Worm (Caenorhabditis elegans) whole organism, L4 larva: Measurements from ENCODE around the gene srd-26.

Experiments used
- F10B5.3 ChIP-seq: sonication (generic microtip); optimal IDR thresholded peaks from 2 replicates; lab custom pipeline; 2016; ENCODE audit warnings: mild to moderate bottlenecking, missing genetic modification characterization, missing compliant biosample characterization
- F49E8.2 ChIP-seq: sonication (generic microtip); optimal IDR thresholded peaks from 2 replicates; lab custom pipeline; 2016; ENCODE audit warnings: missing compliant biosample characterization, mild to moderate bottlenecking, missing genetic modification characterization, borderline replicate concordance
- T26A8.4 ChIP-seq: fragments of 200-800 bp; sonication (Bioruptor generic); IDR thresholded peaks from 2 replicates; pipeline ENCODE4 v1.3.6; 2022; ENCODE audit warnings: missing genetic modification characterization, missing compliant biosample characterization
- ZK337.2 ChIP-seq: fragments of 200-800 bp; sonication (Bioruptor generic); IDR thresholded peaks from 2 replicates; pipeline ENCODE4 v1.3.6; 2022; ENCODE audit warnings: missing genetic modification reagents, missing genetic modification characterization, missing compliant biosample characterization
- ZK546.5 ChIP-seq, 2 experiments: sonication (generic microtip); optimal IDR thresholded peaks; 2 replicates each; lab custom pipeline; 2017; ENCODE audit warnings: missing biosample characterization in 2 of 2, missing genetic modification characterization in 2 of 2
- ama-1 ChIP-seq: fragments of 150-350 bp; optimal IDR thresholded peaks from 2 replicates; lab custom pipeline; 2014; ENCODE audit warnings: inconsistent platforms, mixed read lengths
- arid-1 ChIP-seq: fragments of 200-800 bp; sonication (Bioruptor generic); conservative IDR thresholded peaks from 2 replicates; pipeline ENCODE4 v1.3.6; 2022; ENCODE audit warnings: missing genetic modification reagents, missing genetic modification characterization, missing compliant biosample characterization
- ceh-82 ChIP-seq: sonication (generic microtip); optimal IDR thresholded peaks from 2 replicates; lab custom pipeline; 2017; ENCODE audit warnings: missing biosample characterization, missing genetic modification characterization
- ctbp-1 ChIP-seq: fragments of 200-800 bp; sonication (Bioruptor generic); IDR thresholded peaks from 2 replicates; pipeline ENCODE4 v1.3.6; 2022; ENCODE audit warnings: missing genetic modification reagents, missing genetic modification characterization, missing compliant biosample characterization
- daf-12 ChIP-seq: fragments of 150-350 bp; optimal IDR thresholded peaks from 2 replicates; lab custom pipeline; 2014; ENCODE audit warnings: missing biosample characterization, missing genetic modification reagents, missing genetic modification characterization
- daf-16 ChIP-seq, 3 experiments: sonication (generic microtip); optimal IDR thresholded peaks; 2 replicates each; lab custom pipeline; 2016 to 2017; ENCODE audit warnings: missing genetic modification characterization in 3 of 3, missing genetic modification reagents in 3 of 3, mild to moderate bottlenecking in 2 of 3, missing compliant biosample characterization in 2 of 3, missing biosample characterization in 1 of 3, moderate library complexity in 1 of 3
- daf-8 ChIP-seq: fragments of 200-800 bp; sonication (Bioruptor generic); IDR thresholded peaks from 2 replicates; pipeline ENCODE4 v1.3.6; 2022; ENCODE audit warnings: missing genetic modification characterization, missing compliant biosample characterization
- dmd-6 ChIP-seq: fragments of 200-800 bp; sonication (Bioruptor generic); IDR thresholded peaks from 2 replicates; pipeline ENCODE4 v1.3.6; 2022; ENCODE audit warnings: missing genetic modification reagents, missing genetic modification characterization, missing compliant biosample characterization
- dpl-1 ChIP-seq: fragments of 150-350 bp; optimal IDR thresholded peaks from 2 replicates; lab custom pipeline; 2014; ENCODE audit warnings: missing biosample characterization, missing genetic modification reagents, missing genetic modification characterization
- dve-1 ChIP-seq: sonication (generic microtip); optimal IDR thresholded peaks from 2 replicates; lab custom pipeline; 2017; ENCODE audit warnings: antibody characterized with exemption, mild to moderate bottlenecking, missing genetic modification characterization, missing compliant biosample characterization; ENCODE audit not compliant: insufficient read depth
- fkh-10 ChIP-seq: fragments of 150-350 bp; optimal IDR thresholded peaks from 2 replicates; lab custom pipeline; 2014; ENCODE audit warnings: missing biosample characterization, missing genetic modification reagents, missing genetic modification characterization
- gei-8 ChIP-seq: fragments of 200-800 bp; sonication (Bioruptor generic); optimal IDR thresholded peaks from 2 replicates; lab custom pipeline; 2018; ENCODE audit warnings: mild to moderate bottlenecking, missing genetic modification characterization, missing compliant biosample characterization
- hlh-30 ChIP-seq: sonication (generic microtip); optimal IDR thresholded peaks from 2 replicates; lab custom pipeline; 2017; ENCODE audit warnings: antibody characterized with exemption, mild to moderate bottlenecking, missing genetic modification characterization, missing compliant biosample characterization; ENCODE audit not compliant: insufficient read depth
- hmg-1.1 ChIP-seq: fragments of 200-800 bp; sonication (Bioruptor generic); IDR thresholded peaks from 2 replicates; pipeline ENCODE4 v1.3.6; 2022; ENCODE audit warnings: missing genetic modification reagents, missing genetic modification characterization, missing compliant biosample characterization
- lin-29 ChIP-seq: fragments of 200-800 bp; sonication (Bioruptor generic); IDR thresholded peaks from 2 replicates; pipeline ENCODE4 v1.3.6; 2022; ENCODE audit warnings: missing genetic modification reagents, missing genetic modification characterization, missing compliant biosample characterization
- lin-39 ChIP-seq: fragments of 150-350 bp; optimal IDR thresholded peaks from 2 replicates; lab custom pipeline; 2014; ENCODE audit warnings: missing biosample characterization, missing genetic modification reagents, missing genetic modification characterization
- lir-3 ChIP-seq: sonication (generic microtip); optimal IDR thresholded peaks from 2 replicates; lab custom pipeline; 2016; ENCODE audit warnings: mild to moderate bottlenecking, missing genetic modification characterization, missing compliant biosample characterization
- lsy-2 ChIP-seq, 2 experiments: fragments of 150-350 bp in 1 of 2; sonication (generic microtip) in 1 of 2; optimal IDR thresholded peaks; 2 replicates each; lab custom pipeline; 2014 to 2017; ENCODE audit warnings: missing biosample characterization in 2 of 2, missing genetic modification characterization in 2 of 2
- madf-5 ChIP-seq, 2 experiments: fragments of 200-800 bp; sonication (Bioruptor generic); IDR thresholded peaks; 2 replicates each; pipeline ENCODE4 v1.3.6; 2022; ENCODE audit warnings: missing compliant biosample characterization in 2 of 2, missing genetic modification characterization in 2 of 2
- mdl-1 ChIP-seq, 2 experiments: fragments of 150-350 bp in 1 of 2; sonication (generic microtip) in 1 of 2; optimal IDR thresholded peaks; 2 replicates each; lab custom pipeline; 2014 to 2017; ENCODE audit warnings: missing biosample characterization in 2 of 2, missing genetic modification characterization in 2 of 2
- mep-1 ChIP-seq: fragments of 150-350 bp; sonication (generic microtip); optimal IDR thresholded peaks from 3 replicates; lab custom pipeline; 2014; ENCODE audit warnings: missing biosample characterization, missing genetic modification characterization
- nhr-10 ChIP-seq: fragments of 150-350 bp; optimal IDR thresholded peaks from 2 replicates; lab custom pipeline; 2014; ENCODE audit warnings: missing biosample characterization, missing genetic modification characterization
- nhr-237 ChIP-seq: sonication (generic microtip); optimal IDR thresholded peaks from 2 replicates; lab custom pipeline; 2017; ENCODE audit warnings: missing biosample characterization, missing genetic modification characterization
- nhr-25 ChIP-seq: sonication (generic microtip); optimal IDR thresholded peaks from 2 replicates; lab custom pipeline; 2017; ENCODE audit warnings: missing genetic modification characterization, mild to moderate bottlenecking, missing compliant biosample characterization, antibody characterized with exemption, moderate library complexity, borderline replicate concordance; ENCODE audit not compliant: insufficient read depth
- nhr-28 ChIP-seq: fragments of 150-350 bp; optimal IDR thresholded peaks from 2 replicates; lab custom pipeline; 2014; ENCODE audit warnings: missing biosample characterization, missing genetic modification characterization
- nhr-41 ChIP-seq: fragments of 200-800 bp; sonication (Bioruptor generic); IDR thresholded peaks from 2 replicates; pipeline ENCODE4 v1.3.6; 2022; ENCODE audit warnings: missing genetic modification reagents, missing genetic modification characterization, missing compliant biosample characterization
- nhr-42 ChIP-seq: fragments of 200-800 bp; sonication (Bioruptor generic); IDR thresholded peaks from 2 replicates; pipeline ENCODE4 v1.3.6; 2022; ENCODE audit warnings: missing genetic modification characterization, missing compliant biosample characterization
- nhr-77 ChIP-seq: fragments of 150-350 bp; optimal IDR thresholded peaks from 2 replicates; lab custom pipeline; 2014; ENCODE audit warnings: missing biosample characterization, missing genetic modification characterization
- pha-4 ChIP-seq, 2 experiments: fragments of 150-350 bp in 1 of 2; fragments of 200-800 bp in 1 of 2; sonication (Bioruptor generic) in 1 of 2; IDR thresholded peaks in 1 of 2; optimal IDR thresholded peaks in 1 of 2; 2 replicates each; pipeline versions ENCODE4 v1.3.6 to Lab custom; 2014 to 2022; ENCODE audit warnings: missing genetic modification characterization in 2 of 2, missing genetic modification reagents in 2 of 2, missing biosample characterization in 1 of 2, missing compliant biosample characterization in 1 of 2
- php-3 ChIP-seq: fragments of 200-800 bp; sonication (Bioruptor generic); IDR thresholded peaks from 2 replicates; pipeline ENCODE4 v1.3.6; 2022; ENCODE audit warnings: missing genetic modification reagents, missing genetic modification characterization, missing compliant biosample characterization
- pqm-1 ChIP-seq: sonication (generic microtip); optimal IDR thresholded peaks from 2 replicates; lab custom pipeline; 2017; ENCODE audit warnings: missing biosample characterization, missing genetic modification characterization
- sdz-12 ChIP-seq: fragments of 200-800 bp; sonication (Bioruptor generic); optimal IDR thresholded peaks from 2 replicates; lab custom pipeline; 2018; ENCODE audit warnings: mild to moderate bottlenecking, missing genetic modification characterization, missing compliant biosample characterization
- snpc-1.2 ChIP-seq: fragments of 200-800 bp; sonication (Bioruptor generic); IDR thresholded peaks from 2 replicates; pipeline ENCODE4 v1.3.6; 2022; ENCODE audit warnings: missing genetic modification reagents, missing genetic modification characterization, missing compliant biosample characterization
- snpc-4 ChIP-seq: fragments of 150-350 bp; optimal IDR thresholded peaks from 2 replicates; lab custom pipeline; 2014; ENCODE audit warnings: missing biosample characterization, missing genetic modification characterization
- spr-1 ChIP-seq: sonication (generic microtip); optimal IDR thresholded peaks from 2 replicates; lab custom pipeline; 2016; ENCODE audit warnings: mild to moderate bottlenecking, missing genetic modification characterization, missing compliant biosample characterization
- tag-97 ChIP-seq: fragments of 200-800 bp; sonication (Bioruptor generic); IDR thresholded peaks from 2 replicates; pipeline ENCODE4 v1.3.6; 2022; ENCODE audit warnings: missing genetic modification characterization, missing compliant biosample characterization
- tra-1 ChIP-seq: fragments of 200-800 bp; sonication (Bioruptor generic); IDR thresholded peaks from 2 replicates; pipeline ENCODE4 v1.3.6; 2022; ENCODE audit warnings: missing genetic modification reagents, missing genetic modification characterization, missing compliant biosample characterization
- unc-39 ChIP-seq: sonication (generic microtip); optimal IDR thresholded peaks from 2 replicates; lab custom pipeline; 2017; ENCODE audit warnings: missing biosample characterization, missing genetic modification characterization
- zfp-3 ChIP-seq: fragments of 200-800 bp; sonication (Bioruptor generic); conservative IDR thresholded peaks from 2 replicates; pipeline ENCODE4 v1.3.6; 2022; ENCODE audit warnings: missing genetic modification reagents, missing genetic modification characterization, missing compliant biosample characterization
- ztf-11 ChIP-seq: fragments of 150-350 bp; optimal IDR thresholded peaks from 2 replicates; lab custom pipeline; 2014; ENCODE audit warnings: missing biosample characterization, missing genetic modification characterization
- ztf-7 ChIP-seq: fragments of 150-350 bp; optimal IDR thresholded peaks from 2 replicates; lab custom pipeline; 2014; ENCODE audit warnings: missing biosample characterization, missing genetic modification characterization

Gene srd-26

ce11 chrV:14175216-14175615, 12.4 kb upstream of the srd-26 start, which contains the start of gene cest-2.2 (continued):
- TF ChIP-seq unc-39 (tag; lab: Kevin White, UChicago) (no peak), mdl-1 (tag; optimal IDR thresholded peaks at IDR 0.05; lab: Kevin White, UChicago) (no peak), pqm-1 (peak; percentile 27), nhr-42 (GFP tag; lab: Robert Waterston, UW) (no peak), sdz-12 (no peak), ZK337.2 (GFP tag; lab: Robert Waterston, UW) (no peak), mep-1 (tag; lab: Kevin White, UChicago) (no peak), fkh-10 (GFP tag; lab: Kevin White, UChicago) (no peak), zfp-3 (GFP tag; lab: Robert Waterston, UW) (no peak), spr-1 (tag; lab: Kevin White, UChicago) (no peak), ceh-82 (tag; lab: Kevin White, UChicago) (no peak), pha-4 (GFP tag; IDR thresholded peaks at IDR 0.05; lab: Robert Waterston, UW) (no peak), pha-4 (tag; optimal IDR thresholded peaks at IDR 0.05; lab: Kevin White, UChicago) (no peak), madf-5 (GFP tag; IDR thresholded peaks at IDR 0.05; lab: Robert Waterston, UW) (no peak), nhr-77 (no peak), php-3 (no peak), hmg-1.1 (GFP tag; lab: Robert Waterston, UW) (no peak), ztf-11 (tag; lab: Kevin White, UChicago) (no peak), daf-8 (GFP tag; lab: Robert Waterston, UW) (no peak), F49E8.2 (tag; lab: Kevin White, UChicago) (no peak), snpc-4 (tag; lab: Kevin White, UChicago) (no peak), ZK546.5 (tag; optimal IDR thresholded peaks at IDR 0.05; lab: Kevin White, UChicago) (no peak), tra-1 (GFP tag; lab: Robert Waterston, UW) (no peak), lin-39 (tag; lab: Kevin White, UChicago) (no peak), nhr-41 (no peak), nhr-10 (no peak)
- TF ChIP-seq, all 104 proteins: peak for 6

- TF ChIP-seq gei-8 (GFP tag; lab: Kevin White, UChicago) = no peak
- no peak for TF ChIP-seq php-3
- TF ChIP-seq daf-12 (tag; lab: Kevin White, UChicago) = no peak
- TF ChIP-seq snpc-1.2 (GFP tag; lab: Robert Waterston, UW) = no peak
- no peak for TF ChIP-seq tag-97 (GFP tag; lab: Robert Waterston, UW)
- TF ChIP-seq arid-1 (GFP tag; lab: Robert Waterston, UW) = no peak
- no peak for TF ChIP-seq T26A8.4
- TF ChIP-seq nhr-28 (tag; lab: Kevin White, UChicago) = peak; percentile 72
- TF ChIP-seq nhr-25 (tag; lab: Kevin White, UChicago) = no peak
- TF ChIP-seq ama-1 (lab: Kevin White, UChicago) = no peak
- TF ChIP-seq lin-29 = no peak
- no peak for TF ChIP-seq daf-8 (GFP tag; lab: Robert Waterston, UW)
- no peak for TF ChIP-seq lsy-2 (tag; optimal IDR thresholded peaks at IDR 0.05; lab: Kevin White, UChicago)
- no peak for TF ChIP-seq daf-16 (GFP tag; optimal IDR thresholded peaks at IDR 0.05; lab: Kevin White, UChicago)
- peak; percentile 38 for TF ChIP-seq daf-16 (tag; optimal IDR thresholded peaks at IDR 0.05; lab: Kevin White, UChicago)
- no peak for TF ChIP-seq lir-3 (tag; lab: Kevin White, UChicago)
- peak; percentile 11 for TF ChIP-seq dve-1 (tag; lab: Kevin White, UChicago)
- no peak for TF ChIP-seq ceh-82 (tag; lab: Kevin White, UChicago)
- no peak for TF ChIP-seq F10B5.3 (tag; lab: Kevin White, UChicago)
- TF ChIP-seq ztf-7 (tag; lab: Kevin White, UChicago) = no peak
- TF ChIP-seq tra-1 (GFP tag; lab: Robert Waterston, UW) = no peak
- TF ChIP-seq pqm-1 = no peak
- TF ChIP-seq ctbp-1 (GFP tag; lab: Robert Waterston, UW) = no peak
- TF ChIP-seq hmg-1.1 (GFP tag; lab: Robert Waterston, UW) = no peak
- peak; percentile 44; the same call in 1 of the 2 replicates for TF ChIP-seq dmd-6
- TF ChIP-seq spr-1 (tag; lab: Kevin White, UChicago) = no peak
- TF ChIP-seq hlh-30 (tag; lab: Kevin White, UChicago) = no peak
- TF ChIP-seq nhr-237 (tag; lab: Kevin White, UChicago) = no peak
- TF ChIP-seq dpl-1 = no peak
Observed at ce11 chrV:14171284-14171683, 8.5 kb upstream of the srd-26 start, which contains the start of gene cest-2.1. cest-2.1 (minus strand) TSS chrV:14171481.
